Worm (Caenorhabditis elegans) whole organism, young adult: ENCODE measurements around the gene sec-15.

Experiments
- B0035.1 ChIP-seq: sonication (generic microtip); optimal IDR thresholded peaks from 2 replicates; lab custom pipeline; 2016; ENCODE audit warnings: missing genetic modification characterization, mild to moderate bottlenecking, missing compliant biosample characterization, missing genotype, missing genetic modification reagents
- B0261.1 ChIP-seq: sonication (generic microtip); optimal IDR thresholded peaks from 2 replicates; lab custom pipeline; 2016; ENCODE audit warnings: mild to moderate bottlenecking, missing genetic modification characterization, moderate library complexity, missing compliant biosample characterization
- D2030.7 ChIP-seq: fragments of 200-800 bp; sonication (Bioruptor generic); IDR thresholded peaks from 2 replicates; pipeline ENCODE4 v1.3.6; 2022; ENCODE audit warnings: missing genetic modification reagents, missing genetic modification characterization, missing compliant biosample characterization
- F22D6.2 ChIP-seq: sonication (generic microtip); optimal IDR thresholded peaks from 2 replicates; lab custom pipeline; 2016; ENCODE audit warnings: mild to moderate bottlenecking, missing genetic modification characterization, missing compliant biosample characterization
- F55B11.4 ChIP-seq: sonication (generic microtip); optimal IDR thresholded peaks from 2 replicates; lab custom pipeline; 2016; ENCODE audit warnings: missing compliant biosample characterization, missing genetic modification characterization, borderline replicate concordance; ENCODE audit not compliant: insufficient read depth
- F57A8.1 ChIP-seq: fragments of 200-800 bp; sonication (Bioruptor generic); optimal IDR thresholded peaks from 2 replicates; lab custom pipeline; 2018; ENCODE audit warnings: mild to moderate bottlenecking, missing genetic modification characterization, moderate library complexity, missing compliant biosample characterization
- F57C9.4 ChIP-seq: sonication (generic microtip); optimal IDR thresholded peaks from 2 replicates; lab custom pipeline; 2017; ENCODE audit warnings: mild to moderate bottlenecking, missing genetic modification characterization, missing compliant biosample characterization
- Y53F4B.3 ChIP-seq: fragments of 200-800 bp; sonication (Bioruptor generic); IDR thresholded peaks from 2 replicates; pipeline ENCODE4 v1.3.6; 2022; ENCODE audit warnings: missing genetic modification reagents, missing genetic modification characterization, missing compliant biosample characterization
- attf-3 ChIP-seq: fragments of 200-800 bp; sonication (Bioruptor generic); conservative IDR thresholded peaks from 2 replicates; pipeline ENCODE4 v1.3.6; 2022; ENCODE audit warnings: missing genetic modification reagents, missing genetic modification characterization, missing compliant biosample characterization
- attf-5 ChIP-seq: fragments of 200-800 bp; sonication (Bioruptor generic); optimal IDR thresholded peaks from 2 replicates; lab custom pipeline; 2018; ENCODE audit warnings: mild to moderate bottlenecking, missing genetic modification characterization, missing compliant biosample characterization
- attf-6 ChIP-seq: fragments of 200-800 bp; sonication (Bioruptor generic); IDR thresholded peaks from 2 replicates; pipeline ENCODE4 v1.3.6; 2022; ENCODE audit warnings: missing genetic modification reagents, missing genetic modification characterization, missing compliant biosample characterization
- cebp-1 ChIP-seq, 2 experiments: fragments of 200-800 bp in 1 of 2; sonication (Bioruptor generic) in 1 of 2; sonication (generic microtip) in 1 of 2; IDR thresholded peaks in 1 of 2; optimal IDR thresholded peaks in 1 of 2; 2 replicates each; pipeline versions ENCODE4 v1.3.6 to Lab custom; 2017 to 2022; ENCODE audit warnings: missing compliant biosample characterization in 2 of 2, missing genetic modification characterization in 2 of 2, mild to moderate bottlenecking in 1 of 2, missing genetic modification reagents in 1 of 2, moderate library complexity in 1 of 2
- ets-4 ChIP-seq: fragments of 200-800 bp; sonication (Bioruptor generic); optimal IDR thresholded peaks from 2 replicates; lab custom pipeline; 2018; ENCODE audit warnings: mild to moderate bottlenecking, missing genetic modification characterization, missing compliant biosample characterization
- him-1 ChIP-seq: sonication (generic microtip); optimal IDR thresholded peaks from 2 replicates; lab custom pipeline; 2016; ENCODE audit warnings: missing genotype, missing genetic modification reagents, missing genetic modification characterization, missing compliant biosample characterization
- hmg-20 ChIP-seq: fragments of 200-800 bp; sonication (Bioruptor generic); IDR thresholded peaks from 2 replicates; pipeline ENCODE4 v1.3.6; 2022; ENCODE audit warnings: missing genetic modification reagents, missing genetic modification characterization, missing compliant biosample characterization
- hsf-1 ChIP-seq: fragments of 200-800 bp; sonication (Bioruptor generic); IDR thresholded peaks from 2 replicates; pipeline ENCODE4 v1.3.6; 2022; ENCODE audit warnings: missing genetic modification reagents, missing genetic modification characterization, missing compliant biosample characterization
- let-607 ChIP-seq, 2 experiments: fragments of 200-800 bp in 1 of 2; sonication (Bioruptor generic) in 1 of 2; sonication (generic microtip) in 1 of 2; optimal IDR thresholded peaks; 2 replicates each; lab custom pipeline; 2016 to 2018; ENCODE audit warnings: mild to moderate bottlenecking in 2 of 2, missing compliant biosample characterization in 2 of 2, missing genetic modification characterization in 2 of 2, moderate library complexity in 2 of 2, missing genotype in 1 of 2
- lin-26 ChIP-seq: fragments of 200-800 bp; sonication (Bioruptor generic); IDR thresholded peaks from 2 replicates; pipeline ENCODE4 v1.3.6; 2022; ENCODE audit warnings: missing genetic modification reagents, missing genetic modification characterization, missing compliant biosample characterization
- lin-40 ChIP-seq: sonication (generic microtip); optimal IDR thresholded peaks from 2 replicates; lab custom pipeline; 2016; ENCODE audit warnings: missing genetic modification characterization, mild to moderate bottlenecking, missing compliant biosample characterization, missing genotype, missing genetic modification reagents
- madf-6 ChIP-seq: fragments of 200-800 bp; sonication (Bioruptor generic); IDR thresholded peaks from 2 replicates; pipeline ENCODE4 v1.3.6; 2022; ENCODE audit warnings: missing genetic modification reagents, missing genetic modification characterization, missing compliant biosample characterization
- mcd-1 ChIP-seq: fragments of 200-800 bp; sonication (Bioruptor generic); IDR thresholded peaks from 2 replicates; pipeline ENCODE4 v1.3.6; 2022; ENCODE audit warnings: missing genetic modification reagents, missing genetic modification characterization, missing compliant biosample characterization
- mes-4 ChIP-seq: sonication (generic microtip); optimal IDR thresholded peaks from 2 replicates; lab custom pipeline; 2016; ENCODE audit warnings: missing genotype, missing genetic modification characterization, missing compliant biosample characterization
- nfya-2 ChIP-seq: fragments of 200-800 bp; sonication (Bioruptor generic); IDR thresholded peaks from 2 replicates; pipeline ENCODE4 v1.3.6; 2022; ENCODE audit warnings: missing genetic modification reagents, missing genetic modification characterization, missing compliant biosample characterization
- nhr-120 ChIP-seq: fragments of 200-800 bp; sonication (Bioruptor generic); IDR thresholded peaks from 2 replicates; pipeline ENCODE4 v1.3.6; 2022; ENCODE audit warnings: missing genetic modification characterization, missing compliant biosample characterization
- nhr-80 ChIP-seq: sonication (generic microtip); optimal IDR thresholded peaks from 2 replicates; lab custom pipeline; 2016; ENCODE audit warnings: missing genetic modification characterization, missing compliant biosample characterization
- nhr-90 ChIP-seq: sonication (generic microtip); optimal IDR thresholded peaks from 2 replicates; lab custom pipeline; 2016; ENCODE audit warnings: missing genotype, mild to moderate bottlenecking, missing genetic modification characterization, missing compliant biosample characterization
- pbrm-1 ChIP-seq: fragments of 200-800 bp; sonication (Bioruptor generic); IDR thresholded peaks from 2 replicates; pipeline ENCODE4 v1.3.6; 2022; ENCODE audit warnings: missing genetic modification reagents, missing genetic modification characterization, missing compliant biosample characterization
- rcor-1 ChIP-seq: fragments of 200-800 bp; sonication (Bioruptor generic); IDR thresholded peaks from 2 replicates; pipeline ENCODE4 v1.3.6; 2022; ENCODE audit warnings: missing genetic modification reagents, missing genetic modification characterization, missing compliant biosample characterization
- rec-8 ChIP-seq, 2 experiments: sonication (generic microtip); optimal IDR thresholded peaks; 2 replicates each; lab custom pipeline; 2016; ENCODE audit warnings: mild to moderate bottlenecking in 2 of 2, missing genetic modification characterization in 2 of 2, missing genetic modification reagents in 2 of 2, missing genotype in 2 of 2, missing biosample characterization in 1 of 2, missing compliant biosample characterization in 1 of 2, moderate library complexity in 1 of 2
- rpc-1 ChIP-seq, 2 experiments: fragments of 150-350 bp in 1 of 2; sonication (generic microtip) in 1 of 2; optimal IDR thresholded peaks; 2 replicates each; lab custom pipeline; 2014 to 2018; ENCODE audit warnings: missing biosample characterization in 1 of 2, missing genetic modification characterization in 1 of 2, missing genetic modification reagents in 1 of 2, missing genotype in 1 of 2
- snpc-1.1 ChIP-seq: sonication (generic microtip); optimal IDR thresholded peaks from 2 replicates; lab custom pipeline; 2017; ENCODE audit warnings: missing genetic modification characterization, mild to moderate bottlenecking, missing compliant biosample characterization, antibody characterized with exemption, moderate library complexity, missing genotype, missing genetic modification reagents; ENCODE audit not compliant: insufficient read depth
- tbp1 ChIP-seq: fragments of 200-800 bp; sonication (Bioruptor generic); optimal IDR thresholded peaks from 2 replicates; lab custom pipeline; 2018; ENCODE audit warnings: mild to moderate bottlenecking, missing genetic modification characterization, missing compliant biosample characterization
- ztf-18 ChIP-seq: sonication (generic microtip); optimal IDR thresholded peaks from 2 replicates; lab custom pipeline; 2016; ENCODE audit warnings: missing genotype, mild to moderate bottlenecking, missing genetic modification characterization, missing compliant biosample characterization
- ztf-26 ChIP-seq: sonication (generic microtip); optimal IDR thresholded peaks from 2 replicates; lab custom pipeline; 2017; ENCODE audit warnings: missing genetic modification characterization, missing compliant biosample characterization
- ztf-3 ChIP-seq: fragments of 200-800 bp; sonication (Bioruptor generic); optimal IDR thresholded peaks from 2 replicates; lab custom pipeline; 2018; ENCODE audit warnings: mild to moderate bottlenecking, missing genetic modification characterization, missing compliant biosample characterization

The sec-15 gene

DNA sequence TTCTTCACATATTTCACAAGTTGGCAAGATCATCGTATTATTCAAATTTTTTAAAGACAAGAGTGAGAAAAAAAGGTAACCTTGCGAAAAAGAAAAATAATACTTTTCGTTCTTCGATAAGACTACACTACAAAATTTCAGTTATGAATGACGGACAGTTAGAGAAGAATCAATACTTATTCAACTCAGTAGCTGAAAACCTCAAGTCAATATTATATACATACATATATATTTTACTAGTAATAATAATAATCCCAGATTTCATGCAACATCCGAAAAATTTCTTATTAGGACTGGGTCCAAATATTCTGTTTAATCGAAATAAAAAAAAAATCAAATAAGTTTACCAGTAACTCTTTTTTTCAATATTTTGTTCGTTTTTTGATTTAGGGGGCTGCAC lies 4.4 kb downstream of the sec-15 start, which contains the start of gene C28G1.6:
TSS of gene C28G1.6 (minus strand) at position 101 of the 400 bp plus-strand sequence.
- peak; percentile 33 for TF ChIP-seq nhr-80 (tag; lab: Kevin White, UChicago)
- TF ChIP-seq attf-6 (GFP tag; lab: Robert Waterston, UW): no peak

DNA sequence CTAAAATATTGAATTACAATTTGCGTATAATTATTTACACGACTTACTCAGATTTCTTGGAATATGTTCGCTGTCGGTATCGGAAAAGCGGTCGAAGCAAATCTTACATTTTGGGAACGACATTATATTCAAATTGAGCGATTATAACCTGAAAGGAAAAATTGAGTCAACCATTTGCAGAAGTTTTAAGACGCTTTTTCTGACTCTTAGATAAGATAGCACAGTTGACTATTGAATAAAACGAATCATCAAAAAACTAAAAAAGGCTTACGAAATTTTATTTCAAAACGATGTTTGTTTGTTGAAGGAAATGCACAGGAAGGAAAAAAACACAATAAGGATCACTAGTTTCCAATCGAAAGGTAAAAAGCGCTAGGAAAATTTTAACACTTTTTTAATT lies 7.2 kb downstream of the sec-15 start, which contains the start of gene rcs-1:
TSS of gene rcs-1 (minus strand) at position 176 of the 400 bp plus-strand sequence.
- TF ChIP-seq attf-6 (GFP tag; lab: Robert Waterston, UW) (no peak), nhr-80 (tag; lab: Kevin White, UChicago) (peak; percentile 0)

DNA sequence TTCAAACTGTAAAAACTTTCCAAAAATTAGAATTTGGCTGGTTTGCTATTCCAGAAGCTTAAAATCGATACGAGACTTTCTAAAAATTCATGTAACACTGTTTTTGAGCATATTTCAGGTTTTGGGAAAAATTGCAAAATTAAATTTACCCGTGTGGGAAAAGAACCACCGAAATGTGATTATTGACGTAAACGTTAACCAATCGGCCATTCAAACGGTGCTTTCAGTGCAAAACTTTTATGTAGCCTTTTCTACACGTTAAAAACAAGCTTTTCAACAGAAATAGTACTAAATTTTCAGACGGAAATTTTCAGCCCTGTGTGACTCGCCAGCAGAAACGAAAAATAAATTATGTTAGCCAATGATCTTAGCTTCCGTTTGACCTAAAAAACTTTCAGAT lies 9.5 kb downstream of the sec-15 start:
- TF ChIP-seq tbp1: peak; percentile 83
- TF ChIP-seq rpc-1 (optimal IDR thresholded peaks at IDR 0.05; lab: Kevin White, UChicago): peak; percentile 38
- TF ChIP-seq rpc-1 (tag; optimal IDR thresholded peaks at IDR 0.05; lab: Kevin White, UChicago): peak; percentile 69
- peak; percentile 55 for TF ChIP-seq B0261.1 (tag; lab: Kevin White, UChicago)

DNA sequence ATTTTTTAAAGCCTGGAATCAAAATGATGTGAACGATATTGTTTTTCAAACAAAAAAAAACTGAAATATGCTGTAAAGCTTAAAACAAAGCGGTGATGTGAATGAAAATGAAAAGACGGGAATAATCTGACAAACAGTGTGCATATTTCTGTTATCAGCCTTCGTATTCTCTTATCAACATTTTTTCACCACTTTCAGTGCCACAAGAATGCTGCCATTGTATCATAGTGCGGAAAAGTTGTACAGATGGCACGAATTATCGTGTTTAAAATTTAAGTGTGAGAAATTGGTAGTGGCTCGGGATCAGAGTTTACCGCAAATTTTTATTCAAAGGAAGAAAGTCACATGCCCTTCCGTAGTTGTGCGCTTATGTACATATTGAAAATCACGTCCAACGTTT lies 11.1 kb downstream of the sec-15 start, which contains the start of gene ifd-1:
TSS of gene ifd-1 (minus strand) at position 12 of the 400 bp plus-strand sequence.
- TF ChIP-seq hsf-1 (GFP tag; lab: Robert Waterston, UW) (no peak), ztf-3 (GFP tag; lab: Kevin White, UChicago) (no peak), lin-40 (tag; lab: Kevin White, UChicago) (no peak), nhr-80 (tag; lab: Kevin White, UChicago) (peak; percentile 79), hmg-20 (no peak), B0035.1 (tag; lab: Kevin White, UChicago) (no peak), ets-4 (GFP tag; lab: Kevin White, UChicago) (peak; percentile 55), attf-3 (GFP tag; lab: Robert Waterston, UW) (no peak), B0261.1 (tag; lab: Kevin White, UChicago) (no peak)

DNA sequence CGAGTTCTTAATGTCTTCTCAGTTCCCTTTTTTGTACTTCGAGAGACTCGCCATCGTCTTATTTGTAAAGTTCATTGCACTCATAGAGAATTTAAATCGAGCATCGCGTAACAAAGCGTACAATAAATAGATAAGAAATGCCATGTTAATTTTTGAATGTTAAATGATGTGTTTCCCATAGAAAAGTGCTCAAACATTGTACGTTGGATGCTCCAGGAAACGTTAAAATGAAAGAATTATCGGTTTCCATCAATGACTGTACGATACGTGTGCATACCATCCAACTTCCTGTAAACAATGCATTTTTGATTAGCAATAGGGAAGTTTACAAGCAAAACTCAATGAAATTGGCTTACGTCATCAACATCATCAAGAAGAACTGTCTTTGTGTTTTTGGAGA lies 14.9 kb downstream of the sec-15 start:
- TF ChIP-seq nhr-80 (tag; lab: Kevin White, UChicago): peak; percentile 35
- TF ChIP-seq F57A8.1 (GFP tag; lab: Kevin White, UChicago): no peak

DNA sequence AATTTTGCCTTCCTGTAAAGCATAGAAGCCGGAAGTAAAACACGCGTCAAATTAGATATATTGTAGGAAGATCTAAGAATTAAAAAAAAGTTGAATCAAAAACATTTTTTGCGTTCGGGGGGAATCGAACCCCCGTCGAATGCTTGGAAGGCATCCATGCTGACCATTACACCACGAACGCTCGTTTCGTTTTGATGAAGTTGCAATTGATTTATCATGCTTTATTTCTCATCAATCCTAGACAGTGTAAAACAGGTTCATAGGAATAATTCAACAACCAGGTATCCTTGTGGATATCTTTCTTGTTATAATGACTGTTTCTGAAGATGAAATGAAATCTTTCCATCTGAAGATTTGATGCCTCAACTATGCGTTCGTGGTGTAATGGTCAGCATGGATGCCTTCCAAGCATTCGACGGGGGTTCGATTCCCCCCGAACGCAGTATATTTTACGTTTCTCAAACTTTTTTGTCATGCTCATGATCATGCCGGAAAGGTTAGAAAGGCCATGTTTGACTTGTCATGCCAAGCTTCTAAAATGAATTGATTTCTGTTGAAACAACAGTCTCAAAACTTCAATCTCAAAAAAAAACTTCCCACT lies 15.6 kb downstream of the sec-15 start:
- TF ChIP-seq nfya-2 (GFP tag; lab: Robert Waterston, UW) (no peak), cebp-1 (GFP tag; IDR thresholded peaks at IDR 0.05; lab: Robert Waterston, UW) (no peak), cebp-1 (tag; optimal IDR thresholded peaks at IDR 0.05; lab: Kevin White, UChicago) (peak; percentile 29), F22D6.2 (tag; lab: Kevin White, UChicago) (no peak), ztf-26 (tag; lab: Kevin White, UChicago) (peak; percentile 22), rcor-1 (GFP tag; lab: Robert Waterston, UW) (no peak), him-1 (tag; lab: Kevin White, UChicago) (peak; percentile 24), attf-5 (GFP tag; lab: Kevin White, UChicago) (peak; percentile 18), F57C9.4 (no peak), F55B11.4 (tag; lab: Kevin White, UChicago) (no peak), ztf-18 (tag; lab: Kevin White, UChicago) (peak; percentile 49), nhr-90 (tag; lab: Kevin White, UChicago) (peak; percentile 58), mcd-1 (GFP tag; lab: Robert Waterston, UW) (no peak; the same call in 1 of the 2 replicates), rec-8 (tag; optimal IDR thresholded peaks at IDR 0.05; lab: Kevin White, UChicago) (no peak), D2030.7 (GFP tag; lab: Robert Waterston, UW) (0 out of 2 replicates have a peak, but pooled peaks have one; percentile 36), nhr-120 (GFP tag; lab: Robert Waterston, UW) (no peak), let-607 (tag; optimal IDR thresholded peaks at IDR 0.05; lab: Kevin White, UChicago) (peak in 1 of 2 experiments; percentile 43), pbrm-1 (0 out of 2 replicates have a peak, but pooled peaks have one; percentile 52), lin-26 (peak; percentile 89), Y53F4B.3 (GFP tag; lab: Robert Waterston, UW) (no peak), tbp1 (peak; percentile 87), lin-40 (tag; lab: Kevin White, UChicago) (peak; percentile 54), mes-4 (tag; lab: Kevin White, UChicago) (no peak), snpc-1.1 (no peak), madf-6 (GFP tag; lab: Robert Waterston, UW) (no peak), rpc-1 (optimal IDR thresholded peaks at IDR 0.05; lab: Kevin White, UChicago) (peak; percentile 88), rpc-1 (tag; optimal IDR thresholded peaks at IDR 0.05; lab: Kevin White, UChicago) (peak; percentile 86)
